Worm (Caenorhabditis elegans) whole organism, late embryonic: ENCODE results near the gene ttm-1.

Experiments
- eyg-1 ChIP-seq: sonication (generic microtip); optimal IDR thresholded peaks from 2 replicates; lab custom pipeline; 2016; ENCODE audit warnings: missing genotype, missing genetic modification characterization, missing compliant biosample characterization
- unc-42 ChIP-seq: sonication (generic microtip); optimal IDR thresholded peaks from 2 replicates; lab custom pipeline; 2016; ENCODE audit warnings: missing genotype, missing genetic modification characterization, missing compliant biosample characterization
- zip-5 ChIP-seq: sonication (generic microtip); optimal IDR thresholded peaks from 2 replicates; lab custom pipeline; 2016; ENCODE audit warnings: missing genetic modification characterization, missing compliant biosample characterization

DNA sequence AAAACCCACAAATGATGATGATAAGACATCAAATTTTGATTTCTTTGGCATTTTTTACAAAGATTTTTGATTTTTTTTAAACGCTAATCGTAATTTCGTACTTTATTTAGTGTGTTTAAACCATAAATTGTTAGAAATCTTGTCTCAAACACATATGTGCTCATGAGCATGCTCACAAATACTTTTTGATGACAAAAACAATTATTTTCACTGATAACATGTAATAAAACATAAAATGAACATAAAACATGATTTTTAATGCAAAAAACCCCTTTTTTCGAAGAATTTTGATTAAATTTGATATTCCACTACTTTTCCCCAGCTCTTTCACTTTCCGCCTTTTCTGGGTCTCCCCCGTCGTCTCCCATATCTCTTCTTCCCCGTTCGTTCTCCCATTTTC lies 34.0 kb downstream of the ttm-1 start:
- TF ChIP-seq eyg-1 = no peak
- TF ChIP-seq unc-42 (tag; lab: Kevin White, UChicago) = no peak
- TF ChIP-seq zip-5 (tag; lab: Kevin White, UChicago) = no peak
